Worm (Caenorhabditis elegans) whole organism, midembryonic: ENCODE results near the gene F17C11.6.

ENCODE experiments used
- cog-1 ChIP-seq: sonication (generic microtip); optimal IDR thresholded peaks from 2 replicates; lab custom pipeline; 2016; ENCODE audit warnings: missing genetic modification characterization, missing compliant biosample characterization
- flt-1 ChIP-seq: fragments of 200-800 bp; sonication (Bioruptor generic); IDR thresholded peaks from 2 replicates; pipeline ENCODE4 v1.3.6; 2022; ENCODE audit warnings: missing genetic modification characterization, missing compliant biosample characterization
- med-1 ChIP-seq: sonication (generic microtip); optimal IDR thresholded peaks from 2 replicates; lab custom pipeline; 2017; ENCODE audit warnings: missing genetic modification characterization, mild to moderate bottlenecking, missing compliant biosample characterization, antibody characterized with exemption, missing genetic modification reagents; ENCODE audit not compliant: insufficient read depth
- ref-1 ChIP-seq: fragments of 200-800 bp; sonication (Bioruptor generic); conservative IDR thresholded peaks from 2 replicates; pipeline ENCODE4 v1.3.6; 2022; ENCODE audit warnings: missing genetic modification reagents, missing genetic modification characterization, missing compliant biosample characterization
- tab-1 ChIP-seq: fragments of 200-800 bp; sonication (Bioruptor generic); IDR thresholded peaks from 2 replicates; pipeline ENCODE4 v1.3.6; 2022; ENCODE audit warnings: missing genetic modification characterization, missing compliant biosample characterization
- ztf-23 ChIP-seq: fragments of 200-800 bp; sonication (Bioruptor generic); IDR thresholded peaks from 2 replicates; pipeline ENCODE4 v1.3.6; 2022; ENCODE audit warnings: missing genetic modification reagents, missing genetic modification characterization, missing compliant biosample characterization

- no peak for TF ChIP-seq cog-1 (tag; lab: Kevin White, UChicago)
- no peak for TF ChIP-seq ztf-23 (GFP tag; lab: Robert Waterston, UW)
- no peak for TF ChIP-seq ref-1
- TF ChIP-seq med-1 (GFP tag; lab: Kevin White, UChicago): no peak
- TF ChIP-seq tab-1 (GFP tag; lab: Robert Waterston, UW): no peak
- no peak for TF ChIP-seq flt-1 (GFP tag; lab: Robert Waterston, UW)
These were observed 30.2 kb upstream of the F17C11.6 start, which contains the start of gene F58B4.6 for ce11 chrV:10924731-10925130.
